Fruit fly (Drosophila melanogaster): Measurements from ENCODE around the gene CG14834.

Gene CG14834

DNA sequence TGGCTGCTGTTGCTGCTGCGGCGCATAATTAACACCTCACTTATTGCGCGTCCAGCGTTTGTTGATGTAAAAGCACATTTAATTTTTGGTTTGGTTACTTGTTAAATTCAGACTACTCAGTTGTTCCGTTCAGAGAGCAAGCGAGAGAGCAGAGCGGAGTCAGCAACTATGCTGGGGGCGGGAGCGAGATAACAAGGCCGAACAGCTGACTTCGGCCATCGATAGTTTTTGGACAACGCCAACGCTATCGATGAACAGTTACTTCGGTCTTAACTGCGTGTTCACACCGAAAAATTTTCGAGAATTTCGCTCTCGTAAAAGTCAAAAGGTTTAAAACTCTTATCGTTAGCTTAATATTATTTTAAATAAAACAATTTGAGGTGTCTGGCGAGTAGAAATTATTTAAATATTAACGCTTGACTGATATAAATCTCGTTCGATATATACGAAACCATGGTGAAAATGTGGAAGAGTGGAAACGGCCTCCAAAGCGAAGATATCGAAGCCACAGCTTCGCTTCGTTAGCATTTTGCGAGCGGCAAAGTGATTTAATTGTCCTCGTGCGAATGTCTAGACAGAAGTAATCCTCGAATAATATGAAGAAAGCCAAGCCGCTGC is 34.5 kb upstream of the CG14834 start, which contains the start of the genes SMSr and smid (continued):
- TF ChIP-seq Lpt (GFP tag; optimal IDR thresholded peaks at IDR 0.05) (no peak), CHES-1-like (GFP tag; optimal IDR thresholded peaks at IDR 0.05) (no peak), inv (GFP tag; IDR thresholded peaks at IDR 0.05; ENCODE audit: partially characterized antibody) (peak; percentile 88), CG30403 (GFP tag; optimal IDR thresholded peaks at IDR 0.05) (peak; percentile 79), hb (GFP tag; IDR thresholded peaks at IDR 0.05; ENCODE audit: partially characterized antibody) (peak; percentile 84), otp (GFP tag; IDR thresholded peaks at IDR 0.05) (no peak), CG12104 (GFP tag; optimal IDR thresholded peaks at IDR 0.05) (no peak), CG4328 (GFP tag; optimal IDR thresholded peaks at IDR 0.05) (no peak), dmrt11E (tag; optimal IDR thresholded peaks at IDR 0.05) (peak; percentile 70), al (GFP tag; IDR thresholded peaks at IDR 0.05) (peak; percentile 64), CoRest (tag; optimal IDR thresholded peaks at IDR 0.05) (peak; percentile 79), Myb (GFP tag; optimal IDR thresholded peaks at IDR 0.05) (peak; percentile 24), corto (GFP tag; optimal IDR thresholded peaks at IDR 0.05) (peak; percentile 34), CG11504 (tag; optimal IDR thresholded peaks at IDR 0.05) (peak; percentile 73), CG7786 (GFP tag; optimal IDR thresholded peaks at IDR 0.05) (peak; percentile 33), nerfin-2 (GFP tag; IDR thresholded peaks at IDR 0.05; ENCODE audit: partially characterized antibody) (peak; percentile 51), prd (optimal IDR thresholded peaks at IDR 0.05) (no peak), prd (GFP tag; IDR thresholded peaks at IDR 0.05) (peak; percentile 63; the same call in 2 of the 3 replicates), Nf-YA (GFP tag; IDR thresholded peaks at IDR 0.05) (0 out of 2 replicates have a peak, but pooled peaks have one; percentile 27), CG13123 (GFP tag; optimal IDR thresholded peaks at IDR 0.05) (peak; percentile 23), da (GFP tag; optimal IDR thresholded peaks at IDR 0.05) (no peak), Dp (GFP tag; optimal IDR thresholded peaks at IDR 0.05) (peak; percentile 20), CG10979 (tag; optimal IDR thresholded peaks at IDR 0.05) (peak; percentile 62), hbn (GFP tag; IDR thresholded peaks at IDR 0.05; ENCODE audit: partially characterized antibody) (peak; percentile 71; the same call in 1 of the 2 replicates), scrt (GFP tag; optimal IDR thresholded peaks at IDR 0.05) (peak; percentile 55), Fer1 (GFP tag; optimal IDR thresholded peaks at IDR 0.05) (peak; percentile 33), lov (optimal IDR thresholded peaks at IDR 0.05) (no peak), lov (GFP tag; IDR thresholded peaks at IDR 0.05) (no peak), Nf-YC (tag; optimal IDR thresholded peaks at IDR 0.05) (no peak), CG7928 (GFP tag; optimal IDR thresholded peaks at IDR 0.05) (no peak), Hr3 (GFP tag; optimal IDR thresholded peaks at IDR 0.05) (peak; percentile 55), gem (tag; optimal IDR thresholded peaks at IDR 0.05) (peak; percentile 82), gfzf (GFP tag; optimal IDR thresholded peaks at IDR 0.05) (peak; percentile 12), ATbp (GFP tag; optimal IDR thresholded peaks at IDR 0.05) (no peak), Ada2b (GFP tag; IDR thresholded peaks at IDR 0.05) (0 out of 2 replicates have a peak, but pooled peaks have one; percentile 23), CG14014 (GFP tag; IDR thresholded peaks at IDR 0.05) (no peak; the same call in 1 of the 2 replicates), CG17186 (GFP tag; optimal IDR thresholded peaks at IDR 0.05) (peak; percentile 9), CG17829 (tag; optimal IDR thresholded peaks at IDR 0.05) (peak; percentile 77), exex (tag; optimal IDR thresholded peaks at IDR 0.05) (no peak), HmgD (GFP tag; optimal IDR thresholded peaks at IDR 0.05) (no peak), CG15514 (GFP tag; optimal IDR thresholded peaks at IDR 0.05) (peak; percentile 62), ftz-f1 (GFP tag; optimal IDR thresholded peaks at IDR 0.05) (peak; percentile 85), Dip3 (GFP tag; optimal IDR thresholded peaks at IDR 0.05) (peak; percentile 62), CG34422 (GFP tag; IDR thresholded peaks at IDR 0.05) (no peak), aop (GFP tag; IDR thresholded peaks at IDR 0.05) (no peak), CG6689 (GFP tag; IDR thresholded peaks at IDR 0.05) (peak; percentile 62; the same call in 1 of the 2 replicates), Med (GFP tag) (peak; percentile 83), CG32767 (GFP tag; IDR thresholded peaks at IDR 0.05) (peak; percentile 18; the same call in 1 of the 2 replicates), Bgb (GFP tag; IDR thresholded peaks at IDR 0.05; ENCODE audit: partially characterized antibody) (peak; percentile 86), Ets97D (GFP tag; optimal IDR thresholded peaks at IDR 0.05) (peak; percentile 70)
